Fruit fly (Drosophila melanogaster): ENCODE data around the gene CG32161.

DNA sequence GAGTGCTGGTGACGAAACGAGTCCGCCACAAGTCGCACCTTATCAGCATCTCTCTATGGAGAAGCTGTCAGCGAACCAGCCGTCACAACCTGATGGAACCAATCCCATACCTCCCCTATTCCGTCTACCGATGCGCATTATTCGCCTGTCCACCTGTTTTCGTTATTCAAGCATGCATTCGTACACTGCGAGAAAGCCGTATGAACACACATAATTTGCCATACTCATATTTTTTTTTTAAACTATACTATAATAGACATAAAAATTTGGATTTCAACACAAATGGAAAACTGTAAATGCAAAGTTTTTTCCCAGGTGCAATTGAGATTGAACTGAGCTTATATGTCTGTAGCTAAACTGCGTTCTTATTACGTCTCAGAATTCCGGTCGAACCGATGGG, 49.4 kb upstream of the CG32161 start:
- no peak for TF ChIP-seq h (optimal IDR thresholded peaks at IDR 0.05)
- TF ChIP-seq psq (optimal IDR thresholded peaks at IDR 0.05) = no peak
- TF ChIP-seq Myc (optimal IDR thresholded peaks at IDR 0.05) = no peak
- no peak for TF ChIP-seq insv (optimal IDR thresholded peaks at IDR 0.05)
- no peak for TF ChIP-seq ttk (optimal IDR thresholded peaks at IDR 0.05)

All from Kc167 (cell line).